Worm (Caenorhabditis elegans): ENCODE measurements around the gene ZK1240.8.

The ZK1240.8 gene

DNA sequence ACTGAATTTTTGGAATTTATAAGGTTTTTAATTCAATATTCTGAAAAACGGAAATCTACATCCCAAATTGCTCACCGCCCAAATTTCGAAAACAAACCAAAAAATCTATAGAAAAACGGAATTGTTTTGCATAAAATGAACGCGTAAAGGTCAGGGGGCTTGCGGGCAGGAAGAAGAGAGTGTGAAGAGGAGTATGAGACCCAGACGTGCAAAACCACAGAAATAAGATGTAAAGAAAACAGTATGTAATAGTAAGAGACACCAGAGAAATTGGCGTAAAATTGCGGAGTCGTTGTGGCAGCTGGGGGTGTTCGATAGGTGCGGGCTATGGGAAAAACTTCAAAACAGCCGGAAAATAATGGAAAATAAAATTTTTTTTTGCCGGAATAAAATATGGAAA is 12.1 kb upstream of the ZK1240.8 start:
- no peak for TF ChIP-seq unc-62 (GFP tag; optimal IDR thresholded peaks at IDR 0.05)

DNA sequence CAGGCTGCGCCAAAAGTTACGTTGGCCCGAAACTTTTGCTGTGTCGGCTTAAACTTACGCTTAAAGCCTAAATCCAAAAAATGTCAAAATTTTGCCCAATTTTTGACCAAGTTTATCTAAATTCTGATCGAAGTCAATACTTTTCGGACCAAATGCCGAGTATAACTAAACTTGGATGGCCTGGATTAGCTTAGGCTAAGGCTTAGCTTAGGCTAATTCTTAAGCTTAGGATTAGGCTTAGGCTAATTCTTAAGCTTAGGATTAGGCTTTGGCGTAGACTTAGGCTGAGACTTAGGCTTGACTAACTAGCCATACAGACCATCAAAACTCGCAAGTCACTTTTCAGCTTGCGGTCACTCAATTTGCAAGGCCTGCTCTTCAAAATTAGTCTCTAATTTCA is 7.3 kb upstream of the ZK1240.8 start:
- no peak for TF ChIP-seq unc-62 (GFP tag; optimal IDR thresholded peaks at IDR 0.05)

ce11 chrII:2335572-2335971 is 6.7 kb upstream of the ZK1240.8 start, which contains the start of gene F43C11.7:
Gene F43C11.7, plus strand, starts transcription at chrII:2335897.
- no peak for TF ChIP-seq unc-62 (GFP tag; optimal IDR thresholded peaks at IDR 0.05)

DNA sequence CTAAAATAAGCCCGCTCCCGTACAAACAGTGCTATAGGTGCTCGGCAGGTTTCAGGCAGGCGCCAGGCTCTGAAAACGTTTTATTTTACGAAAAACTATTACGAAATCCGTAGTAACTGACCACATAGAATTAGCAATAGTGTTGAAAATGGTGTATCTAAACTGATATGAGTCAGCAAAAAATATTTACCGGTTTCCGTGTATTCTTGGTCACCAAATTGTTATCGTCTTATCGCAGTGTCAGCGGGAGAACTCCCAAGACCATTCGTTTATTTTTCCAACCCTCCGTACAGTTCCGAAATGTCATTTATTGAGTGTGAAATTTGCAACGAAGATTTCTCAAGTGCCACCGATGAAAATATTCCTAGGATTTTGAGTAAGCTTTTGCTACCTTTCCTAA is 3.4 kb upstream of the ZK1240.8 start, which contains the start of gene F43C11.8:
Gene F43C11.8, plus strand, starts transcription at position 301 of the 400 bp plus-strand sequence.
- TF ChIP-seq unc-62 (GFP tag; optimal IDR thresholded peaks at IDR 0.05), result no peak

DNA sequence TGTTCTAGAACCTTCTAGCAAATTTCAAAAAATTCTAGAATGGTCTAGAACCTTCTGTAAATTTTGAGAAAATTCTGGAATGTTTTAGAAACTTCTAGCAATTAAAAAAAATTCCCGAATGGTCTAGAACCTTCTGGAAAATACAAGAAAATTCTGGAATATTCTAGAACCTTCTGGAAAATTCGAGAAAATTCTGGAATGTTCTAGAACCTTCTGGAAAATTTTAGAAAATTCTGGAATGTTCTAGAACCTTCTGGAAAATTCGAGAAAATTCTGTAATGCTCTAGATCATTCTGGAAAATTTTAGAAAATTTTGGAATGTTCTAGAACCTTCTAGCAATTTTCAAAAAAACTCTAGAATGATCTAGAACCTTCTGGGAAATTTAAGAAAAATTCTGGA is 1.6 kb upstream of the ZK1240.8 start:
- TF ChIP-seq unc-62 (GFP tag; optimal IDR thresholded peaks at IDR 0.05), result no peak

- no peak for TF ChIP-seq unc-62 (GFP tag; optimal IDR thresholded peaks at IDR 0.05)
Observed at ce11 chrII:2324956-2325355, 3.9 kb downstream of the ZK1240.8 start, which contains the start of gene ZK1240.11. Gene ZK1240.11, plus strand, starts transcription at chrII:2325256.

ce11 chrII:2322857-2323518 is 5.9 kb downstream of the ZK1240.8 start, which contains the start of the genes ZK1240.6 and ZK1240.2:
Gene ZK1240.6, minus strand, starts transcription at chrII:2322907.
Gene ZK1240.2, plus strand, starts transcription at chrII:2323376.
- no peak for TF ChIP-seq unc-62 (GFP tag; optimal IDR thresholded peaks at IDR 0.05)

- TF ChIP-seq unc-62 (GFP tag; optimal IDR thresholded peaks at IDR 0.05), result no peak
Observed at ce11 chrII:2320097-2320496, 8.8 kb downstream of the ZK1240.8 start, which contains the start of gene ZK1240.3. Gene ZK1240.3, plus strand, starts transcription at chrII:2320334.

DNA sequence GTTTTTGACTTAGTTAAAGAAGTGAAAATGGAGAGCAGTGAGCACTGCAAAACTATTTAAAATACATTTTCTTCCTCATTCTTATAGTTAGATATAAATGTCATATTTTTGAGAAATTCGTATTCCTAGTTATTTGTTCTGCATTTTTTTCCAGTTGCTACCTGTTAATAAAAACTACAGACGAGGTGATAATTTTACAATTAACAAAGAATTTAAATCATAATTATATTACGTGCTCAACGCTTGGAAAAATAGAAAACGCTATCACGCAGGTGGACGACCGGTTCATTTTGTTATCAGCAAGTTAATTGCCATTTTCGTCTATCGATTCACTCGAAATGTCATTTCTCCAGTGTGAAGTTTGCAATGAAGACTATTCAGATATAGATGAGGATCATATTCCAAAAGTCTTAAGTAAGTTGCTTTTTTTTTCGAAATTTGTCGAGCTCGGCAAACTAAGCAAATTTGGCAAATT is 10.9 kb downstream of the ZK1240.8 start, which contains the start of the genes ZK1240.5 and ZK1240.9:
Gene ZK1240.5, minus strand, starts transcription at position 51 of the 475 bp plus-strand sequence.
Gene ZK1240.9, plus strand, starts transcription at position 307 of the 475 bp plus-strand sequence.
- no peak for TF ChIP-seq unc-62 (GFP tag; optimal IDR thresholded peaks at IDR 0.05)

- TF ChIP-seq unc-62 (GFP tag; optimal IDR thresholded peaks at IDR 0.05), result no peak
Observed at ce11 chrII:2312747-2313146, 16.1 kb downstream of the ZK1240.8 start, which contains the start of the genes trim-21 and B0281.1. Gene trim-21, minus strand, starts transcription at chrII:2312847. Gene B0281.1, plus strand, starts transcription at chrII:2313067.

- TF ChIP-seq unc-62 (GFP tag; optimal IDR thresholded peaks at IDR 0.05), result no peak
Observed at ce11 chrII:2306741-2307140, 22.1 kb downstream of the ZK1240.8 start, which contains the start of gene B0281.3. Gene B0281.3, plus strand, starts transcription at chrII:2307041.

DNA sequence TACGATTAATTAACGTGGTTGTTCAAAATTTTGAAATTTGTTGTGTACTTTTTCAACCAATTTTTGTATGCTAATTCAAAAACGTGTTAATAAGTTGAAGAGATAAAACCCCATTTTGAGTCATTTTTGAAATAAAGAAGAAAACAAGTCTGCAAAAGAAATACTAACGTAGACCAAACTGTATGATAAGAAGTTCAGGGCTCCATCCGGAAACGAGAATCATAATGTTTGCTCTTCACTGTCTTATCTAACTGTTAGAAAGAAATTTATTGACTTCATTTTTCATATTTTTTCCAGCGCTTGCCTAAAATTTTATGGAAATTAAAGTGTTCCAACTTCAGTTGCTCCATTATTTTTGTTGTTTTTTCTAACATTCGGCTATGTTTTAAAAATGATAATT is 23.4 kb downstream of the ZK1240.8 start:
- no peak for TF ChIP-seq unc-62 (GFP tag; optimal IDR thresholded peaks at IDR 0.05)

- TF ChIP-seq unc-62 (GFP tag; optimal IDR thresholded peaks at IDR 0.05), result no peak
Observed at ce11 chrII:2304575-2304974, 24.3 kb downstream of the ZK1240.8 start.

ce11 chrII:2302330-2302729 is 26.5 kb downstream of the ZK1240.8 start, which contains the start of gene B0281.6:
Gene B0281.6, minus strand, starts transcription at chrII:2302430.
- TF ChIP-seq unc-62 (GFP tag; optimal IDR thresholded peaks at IDR 0.05), result no peak

DNA sequence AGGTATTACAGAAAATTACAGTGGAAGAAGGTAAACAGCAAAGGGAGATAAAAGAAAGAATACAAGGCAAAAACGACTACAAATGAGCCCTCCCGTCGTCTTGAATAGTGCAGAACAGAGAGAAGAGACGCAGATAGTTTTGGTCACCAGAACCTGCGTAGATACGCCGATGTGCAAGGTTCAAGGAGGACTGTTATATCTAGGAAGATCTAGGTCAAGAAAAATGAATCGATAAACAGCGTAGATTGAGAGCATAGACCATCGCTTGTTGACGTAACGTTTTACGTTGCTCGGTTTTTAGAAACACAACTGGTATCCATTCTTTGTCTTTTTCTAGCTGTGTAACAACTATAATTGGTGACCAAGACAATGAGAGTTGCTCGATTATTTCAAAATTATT is 28.0 kb downstream of the ZK1240.8 start, which contains the start of gene B0281.5:
Gene B0281.5, minus strand, starts transcription at position 101 of the 400 bp plus-strand sequence.
- no peak for TF ChIP-seq unc-62 (GFP tag; optimal IDR thresholded peaks at IDR 0.05)

DNA sequence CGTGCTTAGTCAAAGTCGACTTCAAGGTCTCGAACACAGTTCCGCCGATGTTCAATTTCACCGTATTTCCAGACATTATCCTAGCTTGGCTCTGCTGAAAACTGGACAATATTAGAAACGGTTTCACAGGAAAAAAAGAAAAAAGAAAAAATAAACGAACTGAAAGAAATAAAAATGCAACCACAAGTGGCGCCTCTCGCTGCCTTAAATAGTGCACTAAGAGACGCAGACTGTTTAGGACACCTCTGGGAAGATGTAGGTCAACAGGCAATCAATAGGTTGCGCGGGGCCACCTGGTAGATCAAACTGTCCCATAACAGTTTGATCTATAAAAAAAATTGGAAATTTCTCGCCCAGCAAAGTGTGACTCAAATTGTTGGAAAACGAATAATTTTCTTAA is 30.1 kb downstream of the ZK1240.8 start, which contains the start of gene B0281.4:
Gene B0281.4, minus strand, starts transcription at position 101 of the 400 bp plus-strand sequence.
- no peak for TF ChIP-seq unc-62 (GFP tag; optimal IDR thresholded peaks at IDR 0.05)
